Fruit fly (Drosophila melanogaster) whole organism, wandering third instar larva: Measurements from ENCODE around the gene CG43996.

Experiments
- Hr83 ChIP-seq: fragments of 200-300 bp; sonication (Bioruptor generic); optimal IDR thresholded peaks from 2 replicates; lab custom pipeline; 2016; ENCODE audit warnings: missing biosample characterization, mild to moderate bottlenecking, missing genetic modification characterization, moderate library complexity; ENCODE audit not compliant: poor library complexity, severe bottlenecking
- Vsx2 ChIP-seq: fragments of 200-300, 225-300 bp; sonication (Bioruptor generic); optimal IDR thresholded peaks from 2 replicates; lab custom pipeline; 2018; ENCODE audit warnings: missing biosample characterization, missing genetic modification characterization; ENCODE audit not compliant: partially characterized antibody
- dl ChIP-seq, 2 experiments: fragments of 175-275, 200-275 bp in 1 of 2; fragments of 200-275 bp in 1 of 2; sonication (Bioruptor generic); optimal IDR thresholded peaks; lab custom pipeline; 2018; ENCODE audit warnings: mild to moderate bottlenecking in 2 of 2, missing biosample characterization in 2 of 2, missing genetic modification characterization in 2 of 2, moderate library complexity in 2 of 2; ENCODE audit not compliant: partially characterized antibody in 2 of 2, insufficient read depth in 1 of 2
- dsf ChIP-seq: sonication (Bioruptor generic); optimal IDR thresholded peaks from 2 replicates; lab custom pipeline; 2016; ENCODE audit warnings: missing biosample characterization, missing genetic modification characterization, borderline replicate concordance
- fru ChIP-seq: fragments of 200-800 bp; sonication (Bioruptor generic); optimal IDR thresholded peaks from 3 replicates; lab custom pipeline; 2016; ENCODE audit warnings: missing biosample characterization, mild to moderate bottlenecking, missing genetic modification characterization
- lola ChIP-seq: fragments of >200 bp; optimal IDR thresholded peaks from 2 replicates; lab custom pipeline; 2017; ENCODE audit warnings: missing biosample characterization, missing genetic modification characterization
- pan ChIP-seq: fragments of >200 bp; optimal IDR thresholded peaks from 2 replicates; lab custom pipeline; 2017

dm6 chrX:17068423-17068822 is 46.3 kb downstream of the CG43996 start, which contains the start of gene CG43077:
- no peak for TF ChIP-seq Vsx2
- no peak for TF ChIP-seq Hr83 (GFP tag; lab: Kevin White, UChicago)
- no peak for TF ChIP-seq fru (GFP tag; lab: Kevin White, UChicago)
- no peak for TF ChIP-seq lola
- TF ChIP-seq pan (lab: Kevin White, UChicago) = no peak
- TF ChIP-seq dl (GFP tag; optimal IDR thresholded peaks at IDR 0.05; lab: Kevin White, UChicago; ENCODE audit: insufficient read depth in 1 of 2, partially characterized antibody in 2 of 2) = no peak
- no peak for TF ChIP-seq dsf (GFP tag; lab: Kevin White, UChicago)
